Worm (Caenorhabditis elegans): ENCODE measurements around the gene nhr-196.

The nhr-196 gene

DNA sequence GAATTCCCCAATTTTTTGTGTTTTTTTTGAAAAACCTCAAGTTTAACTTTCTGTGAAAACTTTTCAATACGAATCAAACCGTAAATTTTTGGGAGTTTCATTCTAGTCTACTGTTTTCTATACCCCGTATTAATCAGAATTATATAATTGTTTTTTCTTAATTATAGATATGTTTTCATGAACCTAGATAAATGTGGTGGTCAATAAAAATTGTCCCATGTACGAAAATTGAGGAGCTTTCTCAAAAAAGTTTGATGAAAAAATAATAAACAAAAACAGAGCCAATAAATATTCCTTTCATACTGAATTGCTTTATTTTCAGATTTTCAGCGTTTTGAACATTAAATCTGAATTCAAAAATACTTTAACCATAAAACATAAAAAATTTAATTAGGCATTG, 24.9 kb downstream of the nhr-196 start, which contains the start of gene Y6E2A.1:
Y6E2A.1 (minus strand) TSS at position 101 of the 400 bp plus-strand sequence.
- TF ChIP-seq lir-3 (tag; optimal IDR thresholded peaks at IDR 0.05; ENCODE audit: poor library complexity) (no peak), nhr-237 (tag; optimal IDR thresholded peaks at IDR 0.05) (no peak), zag-1 (tag; optimal IDR thresholded peaks at IDR 0.05) (no peak), ztf-11 (tag; optimal IDR thresholded peaks at IDR 0.05) (no peak), ceh-90 (tag; optimal IDR thresholded peaks at IDR 0.05) (no peak), ceh-82 (tag; optimal IDR thresholded peaks at IDR 0.05) (no peak), nhr-20 (tag; optimal IDR thresholded peaks at IDR 0.05) (no peak), snu-23 (GFP tag; optimal IDR thresholded peaks at IDR 0.05) (no peak), nhr-76 (tag; optimal IDR thresholded peaks at IDR 0.05) (no peak), C04F5.9 (tag; optimal IDR thresholded peaks at IDR 0.05) (no peak), mab-9 (GFP tag; IDR thresholded peaks at IDR 0.05) (no peak), hlh-17 (GFP tag; optimal IDR thresholded peaks at IDR 0.05; ENCODE audit: borderline replicate concordance) (no peak), egl-27 (tag; optimal IDR thresholded peaks at IDR 0.05) (no peak), isw-1 (GFP tag; IDR thresholded peaks at IDR 0.05) (no peak), aha-1 (tag; optimal IDR thresholded peaks at IDR 0.05) (no peak), hlh-4 (tag; optimal IDR thresholded peaks at IDR 0.05) (no peak)

DNA sequence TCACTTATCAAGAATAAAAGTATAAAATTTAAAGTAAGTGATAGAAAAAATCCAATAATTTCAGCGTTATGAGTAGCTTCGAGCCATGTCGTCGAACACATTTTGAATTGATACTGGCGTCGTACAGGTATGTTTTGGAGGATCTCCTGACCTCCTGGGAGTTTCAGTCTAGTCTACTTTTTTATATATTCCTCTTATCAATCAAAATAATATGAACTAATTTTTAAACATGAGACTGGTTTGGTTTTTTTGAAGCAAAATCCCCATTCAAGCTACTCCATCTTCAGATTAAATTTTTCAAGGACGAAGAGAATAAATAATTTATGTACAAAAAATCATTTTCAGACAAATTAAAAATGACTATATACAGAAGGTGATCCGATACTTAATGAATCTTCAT, 26.4 kb downstream of the nhr-196 start, which contains the start of gene str-101:
str-101 (minus strand) TSS at position 101 of the 400 bp plus-strand sequence.
- TF ChIP-seq sox-4 (tag; optimal IDR thresholded peaks at IDR 0.05): no peak
- TF ChIP-seq nhr-12 (tag; optimal IDR thresholded peaks at IDR 0.05): no peak
- TF ChIP-seq pag-3 (tag; optimal IDR thresholded peaks at IDR 0.05; ENCODE audit: borderline replicate concordance, insufficient read depth): no peak
- TF ChIP-seq mep-1 (tag; optimal IDR thresholded peaks at IDR 0.05): no peak
- no peak for TF ChIP-seq unc-30 (tag; optimal IDR thresholded peaks at IDR 0.05)
- TF ChIP-seq fos-1 (tag; optimal IDR thresholded peaks at IDR 0.05): no peak
- no peak for TF ChIP-seq nhr-19 (GFP tag; conservative IDR thresholded peaks at IDR 0.05)
- TF ChIP-seq xbp-1 (tag; optimal IDR thresholded peaks at IDR 0.05): no peak
- TF ChIP-seq grh-1 (GFP tag; IDR thresholded peaks at IDR 0.05): no peak
- TF ChIP-seq F16B12.6 (tag; optimal IDR thresholded peaks at IDR 0.05): no peak
- TF ChIP-seq lsy-2 (tag; optimal IDR thresholded peaks at IDR 0.05): no peak

DNA sequence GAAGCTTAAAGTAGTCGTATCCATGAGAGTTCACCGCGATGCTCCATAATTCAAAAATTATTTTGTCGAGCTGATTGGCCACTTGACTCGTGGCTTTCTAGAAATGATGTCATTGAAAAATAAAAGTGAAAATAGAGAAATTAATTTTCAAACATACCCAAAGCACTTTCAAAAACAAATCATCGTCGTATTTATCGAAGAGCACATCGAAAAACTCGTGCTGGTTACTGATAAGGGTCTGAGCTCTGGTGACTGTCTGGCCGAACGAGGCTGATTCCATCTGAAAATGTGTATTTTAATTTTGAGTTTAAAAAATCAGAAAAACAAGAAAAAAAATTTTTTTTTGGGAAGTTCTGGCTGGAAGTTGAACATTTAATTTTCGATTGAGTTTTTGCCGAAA, 26.9 kb downstream of the nhr-196 start:
- TF ChIP-seq tlp-1 (tag; optimal IDR thresholded peaks at IDR 0.05) (no peak), sptf-1 (tag; optimal IDR thresholded peaks at IDR 0.05) (no peak), elt-2 (tag; optimal IDR thresholded peaks at IDR 0.05) (peak; percentile 50), ces-1 (GFP tag; optimal IDR thresholded peaks at IDR 0.05) (no peak)

DNA sequence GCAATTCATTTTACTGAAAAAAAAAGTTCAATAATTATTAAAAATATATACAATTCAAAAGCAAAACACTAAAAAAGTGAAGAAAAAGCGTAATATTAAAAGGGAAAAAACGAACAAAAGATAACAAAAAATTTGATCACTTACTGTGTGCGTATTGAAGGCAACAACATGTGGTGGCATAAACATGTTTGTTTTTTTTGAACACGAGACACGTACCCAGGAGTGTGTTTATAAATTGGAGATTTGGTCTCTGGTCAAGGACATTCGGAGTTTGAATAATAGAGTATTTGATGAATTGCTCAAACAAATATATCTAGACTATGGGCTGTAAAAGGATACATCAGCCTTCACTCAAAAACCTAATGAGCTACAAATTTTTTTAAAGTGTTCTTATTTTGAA, 30.1 kb downstream of the nhr-196 start:
- no peak for TF ChIP-seq lin-35 (GFP tag; optimal IDR thresholded peaks at IDR 0.05)
- TF ChIP-seq fkh-10 (GFP tag; optimal IDR thresholded peaks at IDR 0.05): no peak
- TF ChIP-seq snpc-4 (tag; optimal IDR thresholded peaks at IDR 0.05): no peak
- TF ChIP-seq ceh-63 (GFP tag; optimal IDR thresholded peaks at IDR 0.05): no peak
- no peak for TF ChIP-seq irx-1 (tag; optimal IDR thresholded peaks at IDR 0.05)

DNA sequence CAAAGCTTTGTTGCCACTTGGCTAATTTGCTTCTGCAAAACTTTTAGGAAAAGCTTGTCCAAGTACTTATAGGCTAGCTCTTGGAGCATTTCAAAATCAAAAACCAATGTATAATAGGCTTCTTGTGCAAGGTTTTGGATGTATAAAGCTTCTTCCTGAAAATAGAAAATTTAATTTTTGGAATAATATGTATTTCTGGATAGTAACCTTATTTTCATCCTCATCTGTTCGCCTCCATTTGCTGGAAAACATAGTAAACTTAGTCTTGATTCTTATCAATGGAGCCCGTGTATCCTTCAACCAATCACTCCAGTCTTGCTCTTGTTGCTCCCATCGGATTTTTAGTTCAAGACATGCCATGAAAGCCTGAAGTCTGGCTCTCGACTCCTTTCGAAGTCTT, 31.2 kb downstream of the nhr-196 start, which contains the start of gene Y6E2A.4:
Y6E2A.4 (minus strand) TSS at position 101 of the 400 bp plus-strand sequence.
- TF ChIP-seq pag-3 (tag; optimal IDR thresholded peaks at IDR 0.05; ENCODE audit: borderline replicate concordance, insufficient read depth): no peak
- TF ChIP-seq tlp-1 (tag; optimal IDR thresholded peaks at IDR 0.05): no peak
- TF ChIP-seq nhr-76 (tag; optimal IDR thresholded peaks at IDR 0.05): no peak
- TF ChIP-seq mab-9 (GFP tag; IDR thresholded peaks at IDR 0.05): no peak
